Fruit fly (Drosophila melanogaster): ENCODE data around the gene Myt1.

Gene Myt1

DNA sequence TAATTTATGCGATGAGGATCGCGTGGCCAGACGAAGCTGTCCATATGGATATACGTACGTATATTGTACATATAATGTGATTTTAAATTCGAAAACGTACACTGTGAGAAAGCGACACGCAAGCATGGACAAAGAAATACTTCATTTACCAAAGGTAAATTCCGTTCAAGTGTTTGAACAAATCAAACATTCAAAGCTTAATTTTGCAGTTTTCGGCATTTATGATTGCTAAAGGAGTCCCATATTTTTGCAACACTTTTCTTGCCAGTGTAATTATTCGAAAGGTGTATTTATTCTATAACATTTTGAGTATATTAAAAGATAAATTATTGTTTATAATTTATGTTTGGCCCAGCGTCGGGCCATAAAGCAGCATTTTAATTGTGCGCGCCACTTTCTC is 39.9 kb upstream of the Myt1 start (continued):
- TF ChIP-seq CG18599 (GFP tag; optimal IDR thresholded peaks at IDR 0.05), result no peak
- TF ChIP-seq nau (GFP tag; optimal IDR thresholded peaks at IDR 0.05), result no peak
- TF ChIP-seq CG34376 (GFP tag; optimal IDR thresholded peaks at IDR 0.05), result no peak
- TF ChIP-seq Bteb2 (GFP tag; optimal IDR thresholded peaks at IDR 0.05), result no peak
- no peak for TF ChIP-seq zen (tag; optimal IDR thresholded peaks at IDR 0.05)
- no peak for TF ChIP-seq CG4360 (GFP tag; IDR thresholded peaks at IDR 0.05)
- TF ChIP-seq Drgx (GFP tag; IDR thresholded peaks at IDR 0.05), result no peak
- TF ChIP-seq HLH3B (GFP tag; IDR thresholded peaks at IDR 0.05), result no peak
- no peak for TF ChIP-seq Lhr (GFP tag; optimal IDR thresholded peaks at IDR 0.05)
- TF ChIP-seq pnt (GFP tag; optimal IDR thresholded peaks at IDR 0.05), result no peak
- TF ChIP-seq CG18262 (tag; optimal IDR thresholded peaks at IDR 0.05), result peak; percentile 16
- TF ChIP-seq bsh (GFP tag; optimal IDR thresholded peaks at IDR 0.05), result peak in 1 of 2 experiments; percentile 43
- no peak for TF ChIP-seq Awh (GFP tag; IDR thresholded peaks at IDR 0.05)
- TF ChIP-seq CG15011 (GFP tag; optimal IDR thresholded peaks at IDR 0.05), result no peak
- no peak for TF ChIP-seq CG18476 (GFP tag; optimal IDR thresholded peaks at IDR 0.05)
- no peak for TF ChIP-seq CG33213 (GFP tag; optimal IDR thresholded peaks at IDR 0.05)
- no peak for TF ChIP-seq bbx (GFP tag; IDR thresholded peaks at IDR 0.05; ENCODE audit: partially characterized antibody)
- TF ChIP-seq chm (GFP tag; IDR thresholded peaks at IDR 0.05), result no peak
- TF ChIP-seq Deaf1 (tag; optimal IDR thresholded peaks at IDR 0.05), result no peak
- peak; percentile 36 for TF ChIP-seq CG9727 (GFP tag; optimal IDR thresholded peaks at IDR 0.05)
- TF ChIP-seq Oaz (GFP tag; IDR thresholded peaks at IDR 0.05), result no peak
- no peak for TF ChIP-seq zf30C (GFP tag; optimal IDR thresholded peaks at IDR 0.05)
- no peak for TF ChIP-seq CG8944 (GFP tag; optimal IDR thresholded peaks at IDR 0.05)
- TF ChIP-seq CG10431 (GFP tag; optimal IDR thresholded peaks at IDR 0.05), result no peak
- TF ChIP-seq CG7357 (GFP tag; IDR thresholded peaks at IDR 0.05), result no peak
- peak; percentile 30 for TF ChIP-seq Antp (GFP tag; optimal IDR thresholded peaks at IDR 0.05)
- TF ChIP-seq jigr1 (GFP tag; IDR thresholded peaks at IDR 0.05), result no peak
- TF ChIP-seq zfh1 (GFP tag; IDR thresholded peaks at IDR 0.05), result no peak
- no peak for TF ChIP-seq Spps (tag; optimal IDR thresholded peaks at IDR 0.05)
- TF ChIP-seq CG7786 (GFP tag; optimal IDR thresholded peaks at IDR 0.05), result peak; percentile 28
- no peak for TF ChIP-seq E2f1 (GFP tag; IDR thresholded peaks at IDR 0.05)
- TF ChIP-seq sr (GFP tag; IDR thresholded peaks at IDR 0.05), result no peak
- TF ChIP-seq oc (tag; optimal IDR thresholded peaks at IDR 0.05), result no peak
- no peak for TF ChIP-seq CG10321 (GFP tag; IDR thresholded peaks at IDR 0.05)
- no peak for TF ChIP-seq CG4617 (GFP tag; optimal IDR thresholded peaks at IDR 0.05; ENCODE audit: borderline replicate concordance)
- TF ChIP-seq CG4730 (GFP tag; IDR thresholded peaks at IDR 0.05), result 0 out of 2 replicates have a peak, but pooled peaks have one; percentile 14
- no peak for TF ChIP-seq CG5245 (GFP tag; optimal IDR thresholded peaks at IDR 0.05)
- peak; percentile 20 for TF ChIP-seq HHEX (GFP tag; optimal IDR thresholded peaks at IDR 0.05)
- TF ChIP-seq Dbx (GFP tag; IDR thresholded peaks at IDR 0.05), result 0 out of 3 replicates have a peak, but pooled peaks have one; percentile 25
- no peak for TF ChIP-seq CG6654 (GFP tag; optimal IDR thresholded peaks at IDR 0.05)
- TF ChIP-seq CG15479 (GFP tag; optimal IDR thresholded peaks at IDR 0.05), result no peak
- no peak for TF ChIP-seq mld (GFP tag; IDR thresholded peaks at IDR 0.05; ENCODE audit: partially characterized antibody)
- peak; percentile 18 for TF ChIP-seq bab2 (GFP tag; optimal IDR thresholded peaks at IDR 0.05)
- TF ChIP-seq slou (GFP tag; optimal IDR thresholded peaks at IDR 0.05), result no peak
- TF ChIP-seq CG13296 (GFP tag; optimal IDR thresholded peaks at IDR 0.05), result no peak
- peak; percentile 65 for TF ChIP-seq CG2120 (GFP tag; optimal IDR thresholded peaks at IDR 0.05)
- peak; percentile 15 for TF ChIP-seq HLH54F (GFP tag; optimal IDR thresholded peaks at IDR 0.05)
- TF ChIP-seq slbo (GFP tag; IDR thresholded peaks at IDR 0.05), result peak; percentile 72
- TF ChIP-seq cas (GFP tag; IDR thresholded peaks at IDR 0.05), result no peak
- no peak for TF ChIP-seq CG8924 (tag; optimal IDR thresholded peaks at IDR 0.05)
- TF ChIP-seq Nf-YC (tag; optimal IDR thresholded peaks at IDR 0.05), result no peak
- TF ChIP-seq hth (optimal IDR thresholded peaks at IDR 0.05), result no peak

Data from whole organism, embryonic.